Worm (Caenorhabditis elegans) whole organism, young adult: Measurements from ENCODE around the gene ZK1098.6.

ENCODE experiments used
- F37B4.10 ChIP-seq: fragments of 200-800 bp; sonication (Bioruptor generic); IDR thresholded peaks from 2 replicates; pipeline ENCODE4 v1.3.6; 2022; ENCODE audit warnings: missing genetic modification characterization, missing compliant biosample characterization
- attf-3 ChIP-seq: fragments of 200-800 bp; sonication (Bioruptor generic); conservative IDR thresholded peaks from 2 replicates; pipeline ENCODE4 v1.3.6; 2022; ENCODE audit warnings: missing genetic modification reagents, missing genetic modification characterization, missing compliant biosample characterization
- efl-1 ChIP-seq: fragments of 150-350 bp; optimal IDR thresholded peaks from 2 replicates; lab custom pipeline; 2014; ENCODE audit warnings: missing biosample characterization, missing genetic modification reagents, missing genetic modification characterization
- let-607 ChIP-seq, 2 experiments: fragments of 200-800 bp in 1 of 2; sonication (Bioruptor generic) in 1 of 2; sonication (generic microtip) in 1 of 2; optimal IDR thresholded peaks; 2 replicates each; lab custom pipeline; 2016 to 2018; ENCODE audit warnings: mild to moderate bottlenecking in 2 of 2, missing compliant biosample characterization in 2 of 2, missing genetic modification characterization in 2 of 2, moderate library complexity in 2 of 2, missing genotype in 1 of 2
- lin-35 ChIP-seq, 3 experiments: fragments of 150-350 bp in 2 of 3; sonication (generic microtip) in 1 of 3; optimal IDR thresholded peaks; 2 replicates each; lab custom pipeline; 2014 to 2018; ENCODE audit warnings: missing biosample characterization in 3 of 3, missing genetic modification characterization in 3 of 3, missing genetic modification reagents in 3 of 3
- lin-54 ChIP-seq: fragments of 200-800 bp; sonication (Bioruptor generic); optimal IDR thresholded peaks from 2 replicates; lab custom pipeline; 2018; ENCODE audit warnings: mild to moderate bottlenecking, missing genetic modification characterization, missing compliant biosample characterization
- madf-3 ChIP-seq: fragments of 200-800 bp; sonication (Bioruptor generic); IDR thresholded peaks from 2 replicates; pipeline ENCODE4 v1.3.6; 2022; ENCODE audit warnings: missing genetic modification reagents, missing genetic modification characterization, missing compliant biosample characterization
- mcd-1 ChIP-seq: fragments of 200-800 bp; sonication (Bioruptor generic); IDR thresholded peaks from 2 replicates; pipeline ENCODE4 v1.3.6; 2022; ENCODE audit warnings: missing genetic modification reagents, missing genetic modification characterization, missing compliant biosample characterization
- nfya-2 ChIP-seq: fragments of 200-800 bp; sonication (Bioruptor generic); IDR thresholded peaks from 2 replicates; pipeline ENCODE4 v1.3.6; 2022; ENCODE audit warnings: missing genetic modification reagents, missing genetic modification characterization, missing compliant biosample characterization
- nfyb-1 ChIP-seq: fragments of 200-800 bp; sonication (Bioruptor generic); IDR thresholded peaks from 2 replicates; pipeline ENCODE4 v1.3.6; 2022; ENCODE audit warnings: missing genetic modification reagents, missing genetic modification characterization, missing compliant biosample characterization
- unc-130 ChIP-seq: sonication (generic microtip); optimal IDR thresholded peaks from 2 replicates; lab custom pipeline; 2016; ENCODE audit warnings: missing genetic modification reagents, missing genetic modification characterization, missing compliant biosample characterization
- xnd-1 ChIP-seq: sonication (generic microtip); optimal IDR thresholded peaks from 2 replicates; lab custom pipeline; 2016; ENCODE audit warnings: missing genotype, missing genetic modification reagents, missing genetic modification characterization, missing compliant biosample characterization
- ztf-25 ChIP-seq: fragments of 200-800 bp; sonication (Bioruptor generic); IDR thresholded peaks from 2 replicates; pipeline ENCODE4 v1.3.6; 2022; ENCODE audit warnings: missing genetic modification reagents, missing genetic modification characterization, missing compliant biosample characterization
- ztf-26 ChIP-seq: sonication (generic microtip); optimal IDR thresholded peaks from 2 replicates; lab custom pipeline; 2017; ENCODE audit warnings: missing genetic modification characterization, missing compliant biosample characterization

The ZK1098.6 gene

DNA sequence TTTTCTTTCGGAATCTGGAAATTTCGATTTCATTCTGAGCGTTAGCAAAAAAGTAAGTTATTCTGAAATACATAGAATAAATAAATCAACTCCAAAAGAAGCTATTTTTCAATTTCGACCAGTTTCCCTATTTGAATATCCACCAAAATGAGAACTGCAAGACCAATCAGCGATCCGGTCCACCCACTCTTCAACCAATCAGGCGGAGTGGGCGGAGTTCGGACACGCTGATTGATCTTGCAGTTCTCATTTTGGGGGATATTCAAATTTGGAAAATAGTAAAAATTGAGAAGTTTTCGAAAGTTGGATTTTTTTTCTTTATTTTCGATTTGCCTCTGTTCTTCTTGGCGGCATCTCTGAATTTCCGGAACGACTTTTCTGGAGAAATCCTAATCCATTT, 43.9 kb downstream of the ZK1098.6 start:
- peak; percentile 73 to 95 for TF ChIP-seq let-607 (tag; optimal IDR thresholded peaks at IDR 0.05; lab: Kevin White, UChicago)
- TF ChIP-seq lin-54 (GFP tag; lab: Kevin White, UChicago): peak; percentile 28
- TF ChIP-seq madf-3: no peak
- no peak for TF ChIP-seq ztf-25 (GFP tag; lab: Robert Waterston, UW)
- no peak for TF ChIP-seq attf-3
- peak in 1 of 3 experiments; percentile 26 for TF ChIP-seq lin-35 (GFP tag; optimal IDR thresholded peaks at IDR 0.05; lab: Kevin White, UChicago)
- TF ChIP-seq ztf-26 (tag; lab: Kevin White, UChicago): no peak
- TF ChIP-seq efl-1 (GFP tag; lab: Kevin White, UChicago): peak; percentile 50
- TF ChIP-seq unc-130: no peak
- TF ChIP-seq nfyb-1 (GFP tag; lab: Robert Waterston, UW): peak; percentile 99
- TF ChIP-seq nfya-2 (GFP tag; lab: Robert Waterston, UW): peak; percentile 98
- no peak for TF ChIP-seq F37B4.10 (GFP tag; lab: Robert Waterston, UW)
- TF ChIP-seq xnd-1 (tag; lab: Kevin White, UChicago): no peak
- TF ChIP-seq mcd-1 (GFP tag; lab: Robert Waterston, UW): 0 out of 2 replicates have a peak, but pooled peaks have one; percentile 12
